Fruit fly (Drosophila melanogaster): ENCODE measurements around the gene Sld5.

Gene Sld5

DNA sequence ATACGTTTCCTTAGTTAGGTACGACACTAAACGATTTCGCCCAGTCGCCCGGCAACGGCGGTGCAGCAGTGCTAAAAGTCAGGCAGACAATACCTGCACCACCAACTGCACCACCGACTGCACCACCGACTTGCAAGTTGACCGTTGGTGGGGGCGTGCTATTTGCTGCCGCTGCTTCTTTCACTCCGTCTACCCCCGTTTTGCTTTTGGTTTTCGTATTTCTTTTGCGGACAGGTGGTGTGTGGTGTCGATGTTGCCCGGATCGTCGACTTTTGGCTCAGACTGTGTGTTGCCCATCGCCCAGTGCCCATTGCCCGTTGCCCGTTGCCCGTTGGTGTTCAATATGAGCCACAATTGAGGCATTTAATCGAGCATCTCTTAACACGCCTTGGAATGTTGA is 8.4 kb upstream of the Sld5 start:
- no peak for TF ChIP-seq Vsx2 (GFP tag; optimal IDR thresholded peaks at IDR 0.05; ENCODE audit: partially characterized antibody)
- no peak for TF ChIP-seq Hnf4 (GFP tag; optimal IDR thresholded peaks at IDR 0.05)
- no peak for TF ChIP-seq N (GFP tag; optimal IDR thresholded peaks at IDR 0.05)

DNA sequence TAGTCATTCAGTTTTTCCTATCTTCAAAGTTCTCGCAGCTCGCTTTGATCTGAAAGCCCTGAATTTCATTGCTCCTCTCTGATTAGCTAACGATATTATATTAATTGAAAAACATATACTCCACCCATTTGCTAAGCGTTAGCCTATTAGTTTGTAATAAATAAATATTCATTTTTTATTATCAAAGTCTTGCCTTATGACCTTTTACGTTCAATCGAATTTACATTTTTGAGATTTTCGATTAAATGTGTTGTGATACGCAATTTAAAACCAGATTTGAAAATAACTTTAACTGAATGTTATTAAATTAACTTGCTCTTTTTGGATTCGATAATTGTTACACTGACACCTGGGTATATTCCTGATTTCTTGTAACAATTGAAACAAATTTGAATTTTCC is 6.6 kb upstream of the Sld5 start, which contains the start of gene CG14551:
Gene CG14551, minus strand, starts transcription at position 101 of the 400 bp plus-strand sequence.
- no peak for TF ChIP-seq jim (GFP tag; optimal IDR thresholded peaks at IDR 0.05)
- no peak for TF ChIP-seq fru (GFP tag; optimal IDR thresholded peaks at IDR 0.05)
- TF ChIP-seq usp (GFP tag; optimal IDR thresholded peaks at IDR 0.05): no peak
- no peak for TF ChIP-seq HLH106 (tag; optimal IDR thresholded peaks at IDR 0.05)
- no peak for TF ChIP-seq ey (GFP tag; optimal IDR thresholded peaks at IDR 0.05)
- TF ChIP-seq psq (GFP tag; optimal IDR thresholded peaks at IDR 0.05): no peak
- TF ChIP-seq foxo (GFP tag; optimal IDR thresholded peaks at IDR 0.05): no peak
- TF ChIP-seq Hnf4 (GFP tag; optimal IDR thresholded peaks at IDR 0.05): no peak
- TF ChIP-seq h (GFP tag; optimal IDR thresholded peaks at IDR 0.05): no peak
- no peak for TF ChIP-seq brk (GFP tag; optimal IDR thresholded peaks at IDR 0.05)
- TF ChIP-seq Abd-B (GFP tag; optimal IDR thresholded peaks at IDR 0.05): no peak
- no peak for TF ChIP-seq woc (GFP tag; optimal IDR thresholded peaks at IDR 0.05)
- TF ChIP-seq dsf (GFP tag; optimal IDR thresholded peaks at IDR 0.05; ENCODE audit: borderline replicate concordance): no peak

DNA sequence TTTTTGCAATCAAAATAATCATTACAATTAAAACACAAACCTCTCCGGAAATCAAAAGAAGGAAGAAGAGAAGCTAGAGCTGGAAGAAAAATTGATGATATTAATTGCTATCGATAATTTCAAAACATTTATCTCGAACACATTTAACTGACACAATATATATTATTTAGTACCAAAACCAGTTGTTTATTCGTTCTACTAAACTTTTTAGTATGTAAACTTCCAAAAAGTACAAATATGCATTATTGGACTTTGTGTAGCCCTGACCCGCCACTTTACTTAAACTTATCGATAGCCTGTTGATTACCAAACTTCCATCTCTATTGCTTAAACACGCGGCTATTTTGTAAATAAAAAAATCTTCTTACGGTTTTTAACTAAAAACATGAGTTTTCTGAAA is 2.8 kb upstream of the Sld5 start, which contains the start of the genes RpL34a and Trmt61:
Gene RpL34a, minus strand, starts transcription at position 73 of the 400 bp plus-strand sequence.
Gene Trmt61, plus strand, starts transcription at position 302 of the 400 bp plus-strand sequence.
- TF ChIP-seq Sp1 (GFP tag; optimal IDR thresholded peaks at IDR 0.05): peak; percentile 89
- no peak for TF ChIP-seq dl (GFP tag; optimal IDR thresholded peaks at IDR 0.05; ENCODE audit: insufficient read depth in 1 of 2, partially characterized antibody in 2 of 2)
- TF ChIP-seq psq (GFP tag; optimal IDR thresholded peaks at IDR 0.05): peak; percentile 49
- peak; percentile 78 for TF ChIP-seq OdsH (GFP tag; optimal IDR thresholded peaks at IDR 0.05)
- TF ChIP-seq woc (GFP tag; optimal IDR thresholded peaks at IDR 0.05): peak; percentile 4
- TF ChIP-seq dmrt93B (GFP tag; optimal IDR thresholded peaks at IDR 0.05): peak; percentile 85
- peak; percentile 82 for TF ChIP-seq HLH106 (tag; optimal IDR thresholded peaks at IDR 0.05)
- TF ChIP-seq Dfd (GFP tag; optimal IDR thresholded peaks at IDR 0.05): no peak
- TF ChIP-seq sage (GFP tag; optimal IDR thresholded peaks at IDR 0.05): peak; percentile 73
- TF ChIP-seq pan (optimal IDR thresholded peaks at IDR 0.05): no peak
- TF ChIP-seq fru (GFP tag; optimal IDR thresholded peaks at IDR 0.05): peak; percentile 77
- TF ChIP-seq N (GFP tag; optimal IDR thresholded peaks at IDR 0.05): no peak
- no peak for TF ChIP-seq tai (GFP tag; optimal IDR thresholded peaks at IDR 0.05)
- TF ChIP-seq h (GFP tag; optimal IDR thresholded peaks at IDR 0.05): peak; percentile 87
- TF ChIP-seq usp (GFP tag; optimal IDR thresholded peaks at IDR 0.05): no peak
- peak; percentile 33 to 80 for TF ChIP-seq foxo (GFP tag; optimal IDR thresholded peaks at IDR 0.05)
- TF ChIP-seq lola (GFP tag; optimal IDR thresholded peaks at IDR 0.05): no peak
- no peak for TF ChIP-seq CrebA (GFP tag; optimal IDR thresholded peaks at IDR 0.05; ENCODE audit: borderline replicate concordance)
- peak; percentile 82 for TF ChIP-seq Jra (GFP tag; optimal IDR thresholded peaks at IDR 0.05)
- TF ChIP-seq dsf (GFP tag; optimal IDR thresholded peaks at IDR 0.05; ENCODE audit: borderline replicate concordance): peak; percentile 77
- peak; percentile 78 for TF ChIP-seq br (GFP tag; optimal IDR thresholded peaks at IDR 0.05)
- no peak for TF ChIP-seq Abd-B (GFP tag; optimal IDR thresholded peaks at IDR 0.05)
- TF ChIP-seq ey (GFP tag; optimal IDR thresholded peaks at IDR 0.05): peak; percentile 54
- TF ChIP-seq CG9705 (GFP tag; optimal IDR thresholded peaks at IDR 0.05): peak; percentile 88
- TF ChIP-seq Hr83 (GFP tag; optimal IDR thresholded peaks at IDR 0.05; ENCODE audit: poor library complexity, severe bottlenecking): peak; percentile 25
- TF ChIP-seq Hr78 (GFP tag; optimal IDR thresholded peaks at IDR 0.05): no peak
- peak; percentile 70 for TF ChIP-seq sv (GFP tag; optimal IDR thresholded peaks at IDR 0.05)
- TF ChIP-seq jim (GFP tag; optimal IDR thresholded peaks at IDR 0.05): no peak
- TF ChIP-seq brk (GFP tag; optimal IDR thresholded peaks at IDR 0.05): no peak
- no peak for TF ChIP-seq Vsx2 (GFP tag; optimal IDR thresholded peaks at IDR 0.05; ENCODE audit: partially characterized antibody)
- TF ChIP-seq Rel (GFP tag; optimal IDR thresholded peaks at IDR 0.05): no peak
- peak; percentile 65 for TF ChIP-seq Rel (tag; optimal IDR thresholded peaks at IDR 0.05)
- no peak for TF ChIP-seq Mio (GFP tag; optimal IDR thresholded peaks at IDR 0.05)
- TF ChIP-seq Dif (GFP tag; optimal IDR thresholded peaks at IDR 0.05; ENCODE audit: partially characterized antibody): no peak
- TF ChIP-seq GATAd (GFP tag; optimal IDR thresholded peaks at IDR 0.05): no peak
- TF ChIP-seq rgr (GFP tag; optimal IDR thresholded peaks at IDR 0.05): peak; percentile 85
- TF ChIP-seq CG32264 (GFP tag; optimal IDR thresholded peaks at IDR 0.05): peak; percentile 70
- TF ChIP-seq Myc (optimal IDR thresholded peaks at IDR 0.05): peak; percentile 42
- peak; percentile 84 for TF ChIP-seq Hnf4 (GFP tag; optimal IDR thresholded peaks at IDR 0.05)

All from whole organism, wandering third instar larva.